Fruit fly (Drosophila melanogaster) whole organism, embryonic: Measurements from ENCODE around the gene CG46434.

ENCODE experiments used
- Ada2b ChIP-seq: fragments of 200-800 bp; sonication (Bioruptor generic); IDR thresholded peaks from 2 replicates; pipeline ENCODE4 v1.3.6; 2022; ENCODE audit warnings: missing biosample characterization, missing genetic modification characterization
- CG10147 ChIP-seq: fragments of 200-800 bp; sonication (Bioruptor generic); optimal IDR thresholded peaks from 2 replicates; lab custom pipeline; 2019; ENCODE audit warnings: missing biosample characterization, mild to moderate bottlenecking, missing genetic modification characterization, moderate library complexity
- CG10979 ChIP-seq: fragments of 200-800 bp; sonication (Bioruptor generic); optimal IDR thresholded peaks from 2 replicates; lab custom pipeline; 2018; ENCODE audit warnings: missing biosample characterization, mild to moderate bottlenecking, missing genetic modification characterization, moderate library complexity
- CG12299 ChIP-seq: fragments of 200-800 bp; sonication (Bioruptor generic); optimal IDR thresholded peaks from 2 replicates; lab custom pipeline; 2018; ENCODE audit warnings: missing biosample characterization, mild to moderate bottlenecking, missing genetic modification characterization
- CG13296 ChIP-seq: fragments of 200-800 bp; sonication (Bioruptor generic); optimal IDR thresholded peaks from 3 replicates; lab custom pipeline; 2018; ENCODE audit warnings: missing biosample characterization, mild to moderate bottlenecking, missing genetic modification characterization
- CG13894 ChIP-seq: fragments of 200-800 bp; sonication (Bioruptor generic); optimal IDR thresholded peaks from 3 replicates; lab custom pipeline; 2018; ENCODE audit warnings: missing biosample characterization, mild to moderate bottlenecking, missing genetic modification characterization, moderate library complexity
- CG16815 ChIP-seq: fragments of 200-800 bp; sonication (Bioruptor generic); optimal IDR thresholded peaks from 3 replicates; lab custom pipeline; 2017; ENCODE audit warnings: missing biosample characterization, mild to moderate bottlenecking, missing genetic modification characterization
- CG17829 ChIP-seq: fragments of 200-800 bp; optimal IDR thresholded peaks from 2 replicates; lab custom pipeline; 2019; ENCODE audit warnings: missing biosample characterization, mild to moderate bottlenecking, missing genetic modification characterization, moderate library complexity
- CG1832 ChIP-seq: fragments of 200-800 bp; sonication (Bioruptor generic); optimal IDR thresholded peaks from 2 replicates; lab custom pipeline; 2017; ENCODE audit warnings: missing biosample characterization, mild to moderate bottlenecking, missing genetic modification characterization, inconsistent platforms
- CG2202 ChIP-seq: fragments of 200-800 bp; sonication (Bioruptor generic); optimal IDR thresholded peaks from 2 replicates; lab custom pipeline; 2018; ENCODE audit warnings: missing biosample characterization, mild to moderate bottlenecking, missing genetic modification characterization
- CG3065 ChIP-seq: fragments of 200-800 bp; sonication (Bioruptor generic); optimal IDR thresholded peaks from 2 replicates; lab custom pipeline; 2016; ENCODE audit warnings: missing biosample characterization, missing genetic modification characterization
- CG31441 ChIP-seq: fragments of 200-800 bp; sonication (Bioruptor generic); IDR thresholded peaks from 2 replicates; pipeline ENCODE4 v1.3.6; 2022; ENCODE audit warnings: missing biosample characterization, missing genetic modification characterization
- CG34224 ChIP-seq: fragments of 200-800 bp; sonication (Bioruptor generic); IDR thresholded peaks from 3 replicates; pipeline ENCODE4 v1.3.6; 2022; ENCODE audit warnings: missing biosample characterization, missing genetic modification characterization; ENCODE audit not compliant: partially characterized antibody
- CG42726 ChIP-seq: fragments of 200-800 bp; sonication (Bioruptor generic); IDR thresholded peaks from 2 replicates; pipeline ENCODE4 v1.3.6; 2022; ENCODE audit warnings: missing biosample characterization, missing genetic modification characterization; ENCODE audit not compliant: partially characterized antibody
- CG4328 ChIP-seq: fragments of 200-800 bp; sonication (Bioruptor generic); optimal IDR thresholded peaks from 3 replicates; lab custom pipeline; 2017; ENCODE audit warnings: missing biosample characterization, missing genetic modification reagents, missing genetic modification characterization
- CG4360 ChIP-seq: fragments of 200-800 bp; sonication (Bioruptor generic); IDR thresholded peaks from 2 replicates; pipeline ENCODE4 v1.3.6; 2022; ENCODE audit warnings: missing biosample characterization, missing genetic modification characterization
- CG4820 ChIP-seq: fragments of 200-800 bp; sonication (Bioruptor generic); optimal IDR thresholded peaks from 3 replicates; lab custom pipeline; 2016; ENCODE audit warnings: missing biosample characterization, missing genetic modification characterization
- CG6272 ChIP-seq: fragments of 200-800 bp; sonication (Bioruptor generic); IDR thresholded peaks from 2 replicates; pipeline ENCODE4 v1.3.6; 2022; ENCODE audit warnings: missing biosample characterization, missing genetic modification characterization
- CG7357 ChIP-seq: fragments of 200-800 bp; sonication (Bioruptor generic); IDR thresholded peaks from 3 replicates; pipeline ENCODE4 v1.3.6; 2022; ENCODE audit warnings: missing biosample characterization, missing genetic modification characterization
- CG7786 ChIP-seq: fragments of 200-800 bp; sonication (Bioruptor generic); optimal IDR thresholded peaks from 2 replicates; lab custom pipeline; 2016; ENCODE audit warnings: missing biosample characterization, missing genetic modification characterization
- CG7987 ChIP-seq: fragments of 200-800 bp; sonication (Bioruptor generic); optimal IDR thresholded peaks from 2 replicates; lab custom pipeline; 2018; ENCODE audit warnings: missing biosample characterization, mild to moderate bottlenecking, missing genetic modification characterization, moderate library complexity
- CG8089 ChIP-seq: fragments of 200-800 bp; sonication (Bioruptor generic); optimal IDR thresholded peaks from 3 replicates; lab custom pipeline; 2016; ENCODE audit warnings: missing biosample characterization, missing genetic modification characterization
- CG8924 ChIP-seq: fragments of 200-800 bp; optimal IDR thresholded peaks from 3 replicates; lab custom pipeline; 2019; ENCODE audit warnings: missing biosample characterization, mild to moderate bottlenecking, missing genetic modification characterization, moderate library complexity
- CG8944 ChIP-seq: fragments of 200-800 bp; sonication (Bioruptor generic); optimal IDR thresholded peaks from 3 replicates; lab custom pipeline; 2016; ENCODE audit warnings: missing biosample characterization, missing genetic modification characterization
- CoRest ChIP-seq: fragments of 200-800 bp; sonication (Bioruptor generic); optimal IDR thresholded peaks from 3 replicates; lab custom pipeline; 2018; ENCODE audit warnings: missing biosample characterization, mild to moderate bottlenecking, missing genetic modification characterization, moderate library complexity
- D19B ChIP-seq: fragments of 200-800 bp; sonication (Bioruptor generic); optimal IDR thresholded peaks from 2 replicates; lab custom pipeline; 2017; ENCODE audit warnings: missing biosample characterization, mild to moderate bottlenecking, missing genetic modification characterization
- Deaf1 ChIP-seq: fragments of 200-800 bp; optimal IDR thresholded peaks from 3 replicates; lab custom pipeline; 2019; ENCODE audit warnings: missing biosample characterization, mild to moderate bottlenecking, missing genetic modification characterization, moderate library complexity
- Drgx ChIP-seq: fragments of 200-800 bp; sonication (Bioruptor generic); IDR thresholded peaks from 2 replicates; pipeline ENCODE4 v1.3.6; 2022; ENCODE audit warnings: missing biosample characterization, missing genetic modification characterization
- HmgD ChIP-seq: fragments of 200-800 bp; sonication (Bioruptor generic); optimal IDR thresholded peaks from 3 replicates; lab custom pipeline; 2016; ENCODE audit warnings: missing biosample characterization, missing genetic modification characterization
- Oli ChIP-seq: fragments of 200-800 bp; sonication (Bioruptor generic); optimal IDR thresholded peaks from 2 replicates; lab custom pipeline; 2018; ENCODE audit warnings: missing biosample characterization, mild to moderate bottlenecking, missing genetic modification characterization, moderate library complexity
- Opbp ChIP-seq: fragments of 200-800 bp; sonication (Bioruptor generic); IDR thresholded peaks from 3 replicates; pipeline ENCODE4 v1.3.6; 2022; ENCODE audit warnings: missing biosample characterization, missing genetic modification characterization; ENCODE audit not compliant: partially characterized antibody
- Sox100B ChIP-seq: fragments of 200-800 bp; sonication (Bioruptor generic); optimal IDR thresholded peaks from 3 replicates; lab custom pipeline; 2018; ENCODE audit warnings: missing biosample characterization, mild to moderate bottlenecking, missing genetic modification characterization
- Sox102F ChIP-seq: fragments of 200-800 bp; sonication (Bioruptor generic); optimal IDR thresholded peaks from 2 replicates; lab custom pipeline; 2018; ENCODE audit warnings: missing biosample characterization, mild to moderate bottlenecking, missing genetic modification characterization, moderate library complexity
- az2 ChIP-seq: fragments of 200-800 bp; sonication (Bioruptor generic); optimal IDR thresholded peaks from 3 replicates; lab custom pipeline; 2016; ENCODE audit warnings: missing biosample characterization, missing genetic modification characterization
- bbx ChIP-seq: fragments of 200-800 bp; sonication (Bioruptor generic); IDR thresholded peaks from 2 replicates; pipeline ENCODE4 v1.3.6; 2022; ENCODE audit warnings: missing biosample characterization, missing genetic modification characterization; ENCODE audit not compliant: partially characterized antibody
- cg ChIP-seq: fragments of 200-800 bp; sonication (Bioruptor generic); optimal IDR thresholded peaks from 3 replicates; lab custom pipeline; 2019; ENCODE audit warnings: missing biosample characterization, mild to moderate bottlenecking, missing genetic modification characterization, moderate library complexity
- danr ChIP-seq: fragments of 200-800 bp; sonication (Bioruptor generic); IDR thresholded peaks from 2 replicates; pipeline ENCODE4 v1.3.6; 2022; ENCODE audit warnings: missing biosample characterization, missing genetic modification characterization
- dati ChIP-seq: fragments of 200-800 bp; sonication (Bioruptor generic); IDR thresholded peaks from 2 replicates; pipeline ENCODE4 v1.3.6; 2022; ENCODE audit warnings: missing biosample characterization, missing genetic modification characterization
- disco-r ChIP-seq: fragments of 200-800 bp; sonication (Bioruptor generic); optimal IDR thresholded peaks from 2 replicates; lab custom pipeline; 2016; ENCODE audit warnings: missing biosample characterization, missing genetic modification characterization
- exex ChIP-seq: fragments of 200-800 bp; sonication (Bioruptor generic); optimal IDR thresholded peaks from 4 replicates; lab custom pipeline; 2018; ENCODE audit warnings: missing biosample characterization, mild to moderate bottlenecking, missing genetic modification characterization, moderate library complexity
- ind ChIP-seq: fragments of 200-800 bp; sonication (Bioruptor generic); optimal IDR thresholded peaks from 3 replicates; lab custom pipeline; 2016; ENCODE audit warnings: missing biosample characterization, missing genetic modification characterization
- kah ChIP-seq: fragments of 200-800 bp; sonication (Bioruptor generic); optimal IDR thresholded peaks from 2 replicates; lab custom pipeline; 2018; ENCODE audit warnings: missing biosample characterization, mild to moderate bottlenecking, missing genetic modification characterization
- nerfin-1 ChIP-seq: fragments of 200-800 bp; sonication (Bioruptor generic); optimal IDR thresholded peaks from 3 replicates; lab custom pipeline; 2019; ENCODE audit warnings: missing biosample characterization, mild to moderate bottlenecking, missing genetic modification characterization, moderate library complexity
- pan ChIP-seq, 4 experiments: fragments of >200 bp in 3 of 4; fragments of 200-800 bp in 1 of 4; sonication (Bioruptor generic) in 1 of 4; optimal IDR thresholded peaks in 3 of 4; IDR thresholded peaks in 1 of 4; 2 replicates each; pipeline versions ENCODE4 v1.3.6 to Lab custom; 2017 to 2022; ENCODE audit warnings: missing biosample characterization in 2 of 4, missing genetic modification characterization in 2 of 4, mixed read lengths in 1 of 4
- pita ChIP-seq: fragments of 200-800 bp; sonication (Bioruptor generic); optimal IDR thresholded peaks from 2 replicates; lab custom pipeline; 2017; ENCODE audit warnings: missing biosample characterization, mild to moderate bottlenecking, missing genetic modification characterization
- repo ChIP-seq: fragments of 200-800 bp; sonication (Bioruptor generic); optimal IDR thresholded peaks from 2 replicates; lab custom pipeline; 2016; ENCODE audit warnings: missing biosample characterization, missing genetic modification characterization
- sens ChIP-seq: fragments of 200-800 bp; sonication (Bioruptor generic); peaks from one replicate; lab custom pipeline; 2016; ENCODE audit warnings: missing biosample characterization, missing genetic modification characterization
- sna ChIP-seq: fragments of 200-800 bp; sonication (Bioruptor generic); IDR thresholded peaks from 2 replicates; pipeline ENCODE4 v1.3.6; 2022; ENCODE audit warnings: missing biosample characterization, missing genetic modification characterization; ENCODE audit not compliant: partially characterized antibody
- so ChIP-seq: fragments of 200-800 bp; sonication (Bioruptor generic); IDR thresholded peaks from 3 replicates; pipeline ENCODE4 v1.3.6; 2022; ENCODE audit warnings: missing biosample characterization, missing genetic modification characterization
- sr ChIP-seq: fragments of 200-800 bp; sonication (Bioruptor generic); IDR thresholded peaks from 3 replicates; pipeline ENCODE4 v1.3.6; 2022; ENCODE audit warnings: missing biosample characterization, missing genetic modification characterization
- tup ChIP-seq: fragments of 200-800 bp; sonication (Bioruptor generic); optimal IDR thresholded peaks from 2 replicates; lab custom pipeline; 2016; ENCODE audit warnings: missing biosample characterization, mild to moderate bottlenecking, missing genetic modification characterization, moderate library complexity

Gene CG46434

dm6 chr3L:19561745-19562144 is 17.7 kb upstream of the CG46434 start (continued):
- TF ChIP-seq disco-r: no peak
- TF ChIP-seq CG1832: no peak
- no peak for TF ChIP-seq HmgD (GFP tag; lab: Kevin White, UChicago)
- TF ChIP-seq Drgx (GFP tag; lab: Robert Waterston, UW): peak; percentile 83
- TF ChIP-seq CG3065 (GFP tag; lab: Kevin White, UChicago): no peak
- TF ChIP-seq kah (GFP tag; lab: Kevin White, UChicago): no peak
- TF ChIP-seq CG16815 (GFP tag; lab: Kevin White, UChicago): peak; percentile 9
- TF ChIP-seq tup (GFP tag; lab: Kevin White, UChicago): no peak
- no peak for TF ChIP-seq pan (optimal IDR thresholded peaks at IDR 0.05; lab: Kevin White, UChicago)
- peak in 1 of 2 experiments; percentile 36 for TF ChIP-seq pan (GFP tag; optimal IDR thresholded peaks at IDR 0.05 in 1 of 2, IDR thresholded peaks at IDR 0.05 in 1 of 2)
- TF ChIP-seq CG13894: no peak
- no peak for TF ChIP-seq pita
- TF ChIP-seq repo: no peak
- no peak for TF ChIP-seq CG12299 (tag; lab: Kevin White, UChicago)
- no peak for TF ChIP-seq sna (GFP tag; lab: Robert Waterston, UW)
- TF ChIP-seq ind (GFP tag; lab: Kevin White, UChicago): no peak
- TF ChIP-seq exex: peak; percentile 9
- no peak for TF ChIP-seq CG17829 (tag; lab: Kevin White, UChicago)
- peak; percentile 16 for TF ChIP-seq D19B (GFP tag; lab: Kevin White, UChicago)
- no peak for TF ChIP-seq CG4820 (GFP tag; lab: Kevin White, UChicago)
- peak; percentile 38 for TF ChIP-seq Sox102F (GFP tag; lab: Kevin White, UChicago)
- no peak for TF ChIP-seq dati (GFP tag; lab: Robert Waterston, UW)
- no peak for TF ChIP-seq Opbp (GFP tag; lab: Robert Waterston, UW)
- no peak for TF ChIP-seq CG8944 (GFP tag; lab: Kevin White, UChicago)
- 0 out of 2 replicates have a peak, but pooled peaks have one; percentile 14 for TF ChIP-seq Ada2b (GFP tag; lab: Robert Waterston, UW)
- peak; percentile 6 for TF ChIP-seq CG10979 (tag; lab: Kevin White, UChicago)
- TF ChIP-seq CG7987 (GFP tag; lab: Kevin White, UChicago): no peak
- no peak for TF ChIP-seq CG8089 (GFP tag; lab: Kevin White, UChicago)
- no peak for TF ChIP-seq Sox100B (GFP tag; lab: Kevin White, UChicago)
- TF ChIP-seq az2 (GFP tag; lab: Kevin White, UChicago): no peak
- no peak for TF ChIP-seq danr (GFP tag; lab: Robert Waterston, UW)
- peak; percentile 63 for TF ChIP-seq CG10147 (GFP tag; lab: Kevin White, UChicago)
- TF ChIP-seq sens (GFP tag; lab: Kevin White, UChicago): no peak
- no peak for TF ChIP-seq cg (GFP tag; lab: Kevin White, UChicago)
- no peak for TF ChIP-seq CG6272
- TF ChIP-seq sr (GFP tag; lab: Robert Waterston, UW): no peak
- TF ChIP-seq nerfin-1: no peak
- no peak for TF ChIP-seq bbx (GFP tag; lab: Robert Waterston, UW)
- peak; percentile 62 for TF ChIP-seq CG31441 (GFP tag; lab: Robert Waterston, UW)
- TF ChIP-seq CG2202 (tag; lab: Kevin White, UChicago): no peak
- TF ChIP-seq CG34224 (GFP tag; lab: Robert Waterston, UW): no peak
- TF ChIP-seq Deaf1 (tag; lab: Kevin White, UChicago): no peak
- peak; percentile 27 for TF ChIP-seq CoRest (tag; lab: Kevin White, UChicago)
- peak; percentile 1 for TF ChIP-seq CG8924 (tag; lab: Kevin White, UChicago)
- TF ChIP-seq CG4328: no peak
- peak; percentile 21 for TF ChIP-seq CG13296
- TF ChIP-seq CG7786 (GFP tag; lab: Kevin White, UChicago): peak; percentile 0
- peak; percentile 26 for TF ChIP-seq Oli (tag; lab: Kevin White, UChicago)
- TF ChIP-seq CG7357: no peak
- no peak for TF ChIP-seq CG42726 (GFP tag; lab: Robert Waterston, UW)
- no peak for TF ChIP-seq CG4360 (GFP tag; lab: Robert Waterston, UW)
- no peak for TF ChIP-seq so
